Fruit fly (Drosophila melanogaster) whole organism, embryonic: Measurements from ENCODE around the gene Spn27A.

ENCODE experiments used
- Awh ChIP-seq: fragments of 200-800 bp; sonication (Bioruptor generic); IDR thresholded peaks from 2 replicates; pipeline ENCODE4, ENCODE4 v1.3.6; 2022; ENCODE audit warnings: missing biosample characterization, missing genetic modification characterization
- Blimp-1 ChIP-seq: fragments of 200-800 bp; sonication (Bioruptor generic); optimal IDR thresholded peaks from 3 replicates; lab custom pipeline; 2018; ENCODE audit warnings: missing biosample characterization, missing genetic modification characterization, mild to moderate bottlenecking, moderate library complexity, missing genetic modification reagents
- CG11093 ChIP-seq: fragments of 200-800 bp; sonication (Bioruptor generic); IDR thresholded peaks from 3 replicates; pipeline ENCODE4 v1.3.6; 2022; ENCODE audit warnings: missing biosample characterization, missing genetic modification characterization
- CG11247 ChIP-seq: fragments of 200-800 bp; sonication (Bioruptor generic); IDR thresholded peaks from 2 replicates; pipeline ENCODE4 v1.3.6; 2022; ENCODE audit warnings: missing biosample characterization, missing genetic modification characterization
- CG11456 ChIP-seq: fragments of 200-800 bp; sonication (Bioruptor generic); IDR thresholded peaks from 3 replicates; pipeline ENCODE4 v1.3.6; 2022; ENCODE audit warnings: missing biosample characterization, missing genetic modification characterization
- CG11504 ChIP-seq: fragments of 200-800 bp; sonication (Bioruptor generic); optimal IDR thresholded peaks from 3 replicates; lab custom pipeline; 2019; ENCODE audit warnings: missing biosample characterization, mild to moderate bottlenecking, missing genetic modification characterization, moderate library complexity
- CG13424 ChIP-seq: fragments of 200-800 bp; sonication (Bioruptor generic); optimal IDR thresholded peaks from 2 replicates; lab custom pipeline; 2019; ENCODE audit warnings: missing biosample characterization, mild to moderate bottlenecking, missing genetic modification characterization, moderate library complexity
- CG13624 ChIP-seq: fragments of 200-800 bp; sonication (Bioruptor generic); optimal IDR thresholded peaks from 2 replicates; lab custom pipeline; 2016; ENCODE audit warnings: missing biosample characterization, missing genetic modification characterization
- CG17612 ChIP-seq: fragments of 200-800 bp; sonication (Bioruptor generic); IDR thresholded peaks from 2 replicates; pipeline ENCODE4 v1.3.6; 2022; ENCODE audit warnings: missing biosample characterization, missing genetic modification characterization
- CG18619 ChIP-seq: fragments of 200-800 bp; sonication (Bioruptor generic); optimal IDR thresholded peaks from 3 replicates; lab custom pipeline; 2017; ENCODE audit warnings: missing biosample characterization, mild to moderate bottlenecking, missing genetic modification characterization
- CG31365 ChIP-seq: fragments of 200-800 bp; sonication (Bioruptor generic); optimal IDR thresholded peaks from 2 replicates; lab custom pipeline; 2018; ENCODE audit warnings: missing biosample characterization, mild to moderate bottlenecking, missing genetic modification characterization
- CG32532 ChIP-seq: fragments of 200-800 bp; sonication (Bioruptor generic); IDR thresholded peaks from 2 replicates; pipeline ENCODE4 v1.3.6; 2022; ENCODE audit warnings: missing biosample characterization, missing genetic modification characterization
- CG3995 ChIP-seq: fragments of 200-800 bp; sonication (Bioruptor generic); optimal IDR thresholded peaks from 3 replicates; lab custom pipeline; 2016; ENCODE audit warnings: missing biosample characterization, missing genetic modification characterization
- CG42726 ChIP-seq: fragments of 200-800 bp; sonication (Bioruptor generic); IDR thresholded peaks from 2 replicates; pipeline ENCODE4 v1.3.6; 2022; ENCODE audit warnings: missing biosample characterization, missing genetic modification characterization; ENCODE audit not compliant: partially characterized antibody
- CG4424 ChIP-seq: fragments of 200-800 bp; sonication (Bioruptor generic); optimal IDR thresholded peaks from 3 replicates; lab custom pipeline; 2016; ENCODE audit warnings: missing biosample characterization, missing genetic modification characterization
- CG4730 ChIP-seq: fragments of 200-800 bp; sonication (Bioruptor generic); IDR thresholded peaks from 2 replicates; pipeline ENCODE4 v1.3.6; 2022; ENCODE audit warnings: missing biosample characterization, missing genetic modification characterization
- CG7271 ChIP-seq: fragments of 200-800 bp; sonication (Bioruptor generic); optimal IDR thresholded peaks from 2 replicates; lab custom pipeline; 2018; ENCODE audit warnings: missing biosample characterization, mild to moderate bottlenecking, missing genetic modification characterization, moderate library complexity
- CG7987 ChIP-seq: fragments of 200-800 bp; sonication (Bioruptor generic); optimal IDR thresholded peaks from 2 replicates; lab custom pipeline; 2018; ENCODE audit warnings: missing biosample characterization, mild to moderate bottlenecking, missing genetic modification characterization, moderate library complexity
- CG9797 ChIP-seq: fragments of 200-800 bp; sonication (Bioruptor generic); optimal IDR thresholded peaks from 3 replicates; lab custom pipeline; 2018; ENCODE audit warnings: missing biosample characterization, mild to moderate bottlenecking, missing genetic modification characterization
- Dbx ChIP-seq: fragments of 200-800 bp; sonication (Bioruptor generic); IDR thresholded peaks from 3 replicates; pipeline ENCODE4 v1.3.6; 2022; ENCODE audit warnings: missing biosample characterization, missing genetic modification characterization
- Dp ChIP-seq: fragments of 200-800 bp; sonication (Bioruptor generic); optimal IDR thresholded peaks from 2 replicates; lab custom pipeline; 2018; ENCODE audit warnings: missing biosample characterization, mild to moderate bottlenecking, missing genetic modification characterization, moderate library complexity
- Fer1 ChIP-seq: fragments of 200-800 bp; sonication (Bioruptor generic); optimal IDR thresholded peaks from 2 replicates; lab custom pipeline; 2017; ENCODE audit warnings: missing biosample characterization, mild to moderate bottlenecking, missing genetic modification characterization
- MESR4 ChIP-seq: fragments of 200-800 bp; sonication (Bioruptor generic); optimal IDR thresholded peaks from 2 replicates; lab custom pipeline; 2018; ENCODE audit warnings: missing biosample characterization, mild to moderate bottlenecking, missing genetic modification characterization, moderate library complexity
- Mrtf ChIP-seq: fragments of 200-800 bp; sonication (Bioruptor generic); IDR thresholded peaks from 3 replicates; pipeline ENCODE4 v1.3.6; 2022; ENCODE audit warnings: missing biosample characterization, missing genetic modification characterization
- NFAT ChIP-seq: fragments of 200-800 bp; sonication (Bioruptor generic); IDR thresholded peaks from 2 replicates; pipeline ENCODE4 v1.3.6; 2022; ENCODE audit warnings: missing biosample characterization, missing genetic modification characterization
- Nf-YA ChIP-seq: fragments of 200-800 bp; sonication (Bioruptor generic); IDR thresholded peaks from 2 replicates; pipeline ENCODE4 v1.3.6; 2022; ENCODE audit warnings: missing biosample characterization, missing genetic modification characterization
- Optix ChIP-seq: fragments of 200-800 bp; sonication (Bioruptor generic); IDR thresholded peaks from 3 replicates; pipeline ENCODE4 v1.3.6; 2022; ENCODE audit warnings: missing biosample characterization, missing genetic modification characterization
- Side ChIP-seq: fragments of 200-800 bp; sonication (Bioruptor generic); optimal IDR thresholded peaks from 2 replicates; lab custom pipeline; 2016; ENCODE audit warnings: missing biosample characterization, missing genetic modification characterization
- Ssrp ChIP-seq: fragments of 200-800 bp; sonication (Bioruptor generic); optimal IDR thresholded peaks from 2 replicates; lab custom pipeline; 2018; ENCODE audit warnings: missing biosample characterization, mild to moderate bottlenecking, missing genetic modification characterization, moderate library complexity
- Xrp1 ChIP-seq: fragments of 200-800 bp; sonication (Bioruptor generic); IDR thresholded peaks from 2 replicates; pipeline ENCODE4 v1.3.6; 2022; ENCODE audit warnings: missing biosample characterization, missing genetic modification characterization
- crc ChIP-seq: fragments of 200-800 bp; sonication (Bioruptor generic); optimal IDR thresholded peaks from 2 replicates; lab custom pipeline; 2016; ENCODE audit warnings: missing biosample characterization, missing genetic modification characterization
- crol ChIP-seq: fragments of 200-800 bp; sonication (Bioruptor generic); IDR thresholded peaks from 2 replicates; pipeline ENCODE4 v1.3.6; 2022; ENCODE audit warnings: missing biosample characterization, missing genetic modification characterization
- da ChIP-seq: fragments of 200-800 bp; sonication (Bioruptor generic); optimal IDR thresholded peaks from 2 replicates; lab custom pipeline; 2016; ENCODE audit warnings: missing biosample characterization, missing genetic modification characterization
- danr ChIP-seq: fragments of 200-800 bp; sonication (Bioruptor generic); IDR thresholded peaks from 2 replicates; pipeline ENCODE4 v1.3.6; 2022; ENCODE audit warnings: missing biosample characterization, missing genetic modification characterization
- dimm ChIP-seq: fragments of 200-800 bp; sonication (Bioruptor generic); IDR thresholded peaks from 2 replicates; pipeline ENCODE4 v1.3.6; 2022; ENCODE audit warnings: missing biosample characterization, missing genetic modification characterization
- esg ChIP-seq: fragments of 200-800 bp; sonication (Bioruptor generic); conservative IDR thresholded peaks from 2 replicates; pipeline ENCODE4 v1.3.6; 2022; ENCODE audit warnings: missing biosample characterization, missing genetic modification characterization
- gsb-n ChIP-seq: fragments of 200-800 bp; sonication (Bioruptor generic); optimal IDR thresholded peaks from 3 replicates; lab custom pipeline; 2018; ENCODE audit warnings: missing biosample characterization, mild to moderate bottlenecking, missing genetic modification characterization
- h ChIP-seq: fragments of >200 bp; optimal IDR thresholded peaks from 2 replicates; lab custom pipeline; 2017
- her ChIP-seq: fragments of 200-800 bp; sonication (Bioruptor generic); optimal IDR thresholded peaks from 2 replicates; lab custom pipeline; 2016; ENCODE audit warnings: missing biosample characterization, missing genetic modification characterization
- lilli ChIP-seq: fragments of 200-800 bp; sonication (Bioruptor generic); optimal IDR thresholded peaks from 3 replicates; lab custom pipeline; 2016; ENCODE audit warnings: missing biosample characterization, missing genetic modification characterization
- maf-S ChIP-seq: fragments of 200-800 bp; sonication (Bioruptor generic); optimal IDR thresholded peaks from 2 replicates; lab custom pipeline; 2016; ENCODE audit warnings: missing biosample characterization, missing genetic modification characterization
- nom ChIP-seq: fragments of 200-800 bp; sonication (Bioruptor generic); optimal IDR thresholded peaks from 2 replicates; lab custom pipeline; 2017; ENCODE audit warnings: missing biosample characterization, missing genetic modification characterization, mild to moderate bottlenecking, moderate library complexity, missing genetic modification reagents
- pan ChIP-seq, 4 experiments: fragments of >200 bp in 3 of 4; fragments of 200-800 bp in 1 of 4; sonication (Bioruptor generic) in 1 of 4; optimal IDR thresholded peaks in 3 of 4; IDR thresholded peaks in 1 of 4; 2 replicates each; pipeline versions ENCODE4 v1.3.6 to Lab custom; 2017 to 2022; ENCODE audit warnings: missing biosample characterization in 2 of 4, missing genetic modification characterization in 2 of 4, mixed read lengths in 1 of 4
- pros ChIP-seq: fragments of 200-800 bp; sonication (Bioruptor generic); optimal IDR thresholded peaks from 3 replicates; lab custom pipeline; 2019; ENCODE audit warnings: missing biosample characterization, mild to moderate bottlenecking, missing genetic modification characterization, moderate library complexity
- tgo ChIP-seq: fragments of 200-800 bp; sonication (Bioruptor generic); IDR thresholded peaks from 3 replicates; pipeline ENCODE4 v1.3.6; 2022; ENCODE audit warnings: missing biosample characterization, missing genetic modification characterization
- tna ChIP-seq: fragments of 200-800 bp; sonication (Bioruptor generic); IDR thresholded peaks from 2 replicates; pipeline ENCODE4 v1.3.6; 2022; ENCODE audit warnings: missing biosample characterization, missing genetic modification characterization; ENCODE audit not compliant: partially characterized antibody
- trem ChIP-seq: fragments of 200-800 bp; optimal IDR thresholded peaks from 3 replicates; lab custom pipeline; 2019; ENCODE audit warnings: missing biosample characterization, mild to moderate bottlenecking, missing genetic modification characterization, moderate library complexity
- vvl ChIP-seq: fragments of 200-800 bp; sonication (Bioruptor generic); IDR thresholded peaks from 2 replicates; pipeline ENCODE4 v1.3.6; 2022; ENCODE audit warnings: missing biosample characterization, missing genetic modification characterization
- zf30C ChIP-seq: fragments of 200-800 bp; sonication (Bioruptor generic); optimal IDR thresholded peaks from 3 replicates; lab custom pipeline; 2018; ENCODE audit warnings: missing biosample characterization, mild to moderate bottlenecking, missing genetic modification characterization

The Spn27A gene

dm6 chr2L:6673211-6674012, at the start of gene Spn27A (continued):
- TF ChIP-seq Nf-YA (GFP tag; lab: Robert Waterston, UW) (no peak), Side (GFP tag; lab: Kevin White, UChicago) (peak; percentile 54), zf30C (peak; percentile 6), Mrtf (GFP tag; lab: Robert Waterston, UW) (peak; percentile 24; the same call in 1 of the 3 replicates), CG32532 (GFP tag; lab: Robert Waterston, UW) (no peak; the same call in 1 of the 2 replicates), CG13624 (GFP tag; lab: Kevin White, UChicago) (peak; percentile 65), Fer1 (GFP tag; lab: Kevin White, UChicago) (peak; percentile 46), crol (GFP tag; lab: Robert Waterston, UW) (peak; percentile 70), Optix (GFP tag; lab: Robert Waterston, UW) (no peak; the same call in 2 of the 3 replicates), dimm (GFP tag; lab: Robert Waterston, UW) (no peak), crc (GFP tag; lab: Kevin White, UChicago) (peak; percentile 37), CG11093 (GFP tag; lab: Robert Waterston, UW) (no peak), Awh (GFP tag; lab: Robert Waterston, UW) (peak; percentile 41; the same call in 1 of the 2 replicates), CG11247 (GFP tag; lab: Robert Waterston, UW) (0 out of 2 replicates have a peak, but pooled peaks have one; percentile 21), tna (GFP tag; lab: Robert Waterston, UW) (no peak), trem (tag; lab: Kevin White, UChicago) (peak; percentile 46), CG18619 (GFP tag; lab: Kevin White, UChicago) (no peak), CG4730 (GFP tag; lab: Robert Waterston, UW) (0 out of 2 replicates have a peak, but pooled peaks have one; percentile 25), vvl (peak; percentile 93), tgo (peak; percentile 32; the same call in 1 of the 3 replicates), CG4424 (GFP tag; lab: Kevin White, UChicago) (peak; percentile 57), maf-S (GFP tag; lab: Kevin White, UChicago) (peak; percentile 42), CG17612 (no peak), MESR4 (GFP tag; lab: Kevin White, UChicago) (peak; percentile 11), NFAT (GFP tag; lab: Robert Waterston, UW) (peak; percentile 1; the same call in 1 of the 2 replicates), CG31365 (tag; lab: Kevin White, UChicago) (no peak), CG42726 (GFP tag; lab: Robert Waterston, UW) (no peak), esg (GFP tag; lab: Robert Waterston, UW) (no peak; the same call in 1 of the 2 replicates), pros (GFP tag; lab: Kevin White, UChicago) (no peak), lilli (peak; percentile 71), gsb-n (tag; lab: Kevin White, UChicago) (peak; percentile 59), her (peak; percentile 36), Xrp1 (GFP tag; lab: Robert Waterston, UW) (peak; percentile 42; the same call in 1 of the 2 replicates), Dp (GFP tag; lab: Kevin White, UChicago) (peak; percentile 76), CG7987 (GFP tag; lab: Kevin White, UChicago) (no peak), CG7271 (tag; lab: Kevin White, UChicago) (no peak), CG3995 (peak; percentile 57), da (GFP tag; lab: Kevin White, UChicago) (no peak), Ssrp (tag; lab: Kevin White, UChicago) (peak; percentile 64), CG11504 (tag; lab: Kevin White, UChicago) (no peak), danr (GFP tag; lab: Robert Waterston, UW) (no peak), pan (optimal IDR thresholded peaks at IDR 0.05; lab: Kevin White, UChicago) (no peak), pan (GFP tag; optimal IDR thresholded peaks at IDR 0.05 in 1 of 2, IDR thresholded peaks at IDR 0.05 in 1 of 2) (peak in 1 of 2 experiments; percentile 53), Blimp-1 (GFP tag; lab: Kevin White, UChicago) (peak; percentile 66), CG13424 (peak; percentile 61), h (lab: Kevin White, UChicago) (no peak), nom (GFP tag; lab: Kevin White, UChicago) (peak; percentile 86), Dbx (0 out of 3 replicates have a peak, but pooled peaks have one; percentile 33), CG9797 (GFP tag; lab: Kevin White, UChicago) (peak; percentile 63), CG11456 (GFP tag; lab: Robert Waterston, UW) (no peak)
